ENCODE assay signal across 1 fruit fly cellular context in genomic region chrX:8835126-8835525, dm6.
A peak's percentile ranks its signal among the peaks of the same experiment; 100 is the strongest.
TF ChIP-seq lines count a peak whose summit lies in the region.

No protein-coding gene starts in this region.

TF ChIP-seq in whole organism, embryonic, 481 proteins besides CTCF, POLR2A, EP300 and RAD21 (continued from another document):
- TF ChIP-seq CG32767 (GFP tag; IDR thresholded peaks at IDR 0.05; lab: Robert Waterston, UW) (no peak), CG5953 (GFP tag; IDR thresholded peaks at IDR 0.05; lab: Robert Waterston, UW) (no peak), sr (GFP tag; IDR thresholded peaks at IDR 0.05; lab: Robert Waterston, UW) (0 out of 3 replicates have a peak, but pooled peaks have one; percentile 23), cwo (GFP tag; optimal IDR thresholded peaks at IDR 0.05; lab: Kevin White, UChicago) (no peak), CG14710 (tag; optimal IDR thresholded peaks at IDR 0.05; lab: Kevin White, UChicago) (peak; percentile 13), CG2199 (GFP tag; IDR thresholded peaks at IDR 0.05; lab: Robert Waterston, UW) (no peak), CG11695 (GFP tag; IDR thresholded peaks at IDR 0.05; lab: Robert Waterston, UW) (no peak), kah (GFP tag; optimal IDR thresholded peaks at IDR 0.05; lab: Kevin White, UChicago) (no peak), wor (GFP tag; IDR thresholded peaks at IDR 0.05; lab: Robert Waterston, UW) (no peak), chif (GFP tag; optimal IDR thresholded peaks at IDR 0.05; lab: Kevin White, UChicago) (peak in 1 of 2 experiments; percentile 37), CG6689 (GFP tag; IDR thresholded peaks at IDR 0.05; lab: Robert Waterston, UW) (peak; percentile 55), CG10209 (GFP tag; optimal IDR thresholded peaks at IDR 0.05; lab: Kevin White, UChicago) (no peak), croc (GFP tag; conservative IDR thresholded peaks at IDR 0.05; lab: Robert Waterston, UW) (peak; percentile 36; the same call in 2 of the 3 replicates), CG7786 (GFP tag; optimal IDR thresholded peaks at IDR 0.05; lab: Kevin White, UChicago) (no peak), eyg (GFP tag; optimal IDR thresholded peaks at IDR 0.05; lab: Kevin White, UChicago) (no peak), BtbVII (GFP tag; optimal IDR thresholded peaks at IDR 0.05; lab: Kevin White, UChicago) (no peak), CG8944 (GFP tag; optimal IDR thresholded peaks at IDR 0.05; lab: Kevin White, UChicago) (peak; percentile 19)
TF ChIP-seq in whole organism, embryonic: peak in this region for 87.
